Fruit fly (Drosophila melanogaster) whole organism, prepupa: ENCODE data around the gene hth.

Source experiments
- Blimp-1 ChIP-seq: fragments of 200-800 bp; sonication (Bioruptor generic); optimal IDR thresholded peaks from 3 replicates; lab custom pipeline; 2017; ENCODE audit warnings: missing biosample characterization, missing genetic modification characterization, mild to moderate bottlenecking, moderate library complexity, missing genetic modification reagents
- CG10631 ChIP-seq: fragments of 200-800 bp; sonication (Bioruptor generic); optimal IDR thresholded peaks from 2 replicates; lab custom pipeline; 2016; ENCODE audit warnings: missing biosample characterization, missing genetic modification characterization
- CG10669 ChIP-seq: fragments of 200-800 bp; sonication (Bioruptor generic); optimal IDR thresholded peaks from 3 replicates; lab custom pipeline; 2018; ENCODE audit warnings: missing biosample characterization, mild to moderate bottlenecking, missing genetic modification characterization, moderate library complexity
- CG11294 ChIP-seq: fragments of 200-800 bp; sonication (Bioruptor generic); IDR thresholded peaks from 2 replicates; pipeline ENCODE4 v1.3.6; 2022; ENCODE audit warnings: missing biosample characterization, missing genetic modification characterization
- CG11762 ChIP-seq: fragments of 200-800 bp; sonication (Bioruptor generic); optimal IDR thresholded peaks from 3 replicates; lab custom pipeline; 2016; ENCODE audit warnings: missing biosample characterization, missing genetic modification characterization; ENCODE audit not compliant: insufficient read depth
- CG11902 ChIP-seq: fragments of 200-800 bp; sonication (Bioruptor generic); optimal IDR thresholded peaks from 3 replicates; lab custom pipeline; 2016; ENCODE audit warnings: missing biosample characterization, missing genetic modification characterization
- CG15336 ChIP-seq: fragments of 200-800 bp; sonication (Bioruptor generic); IDR thresholded peaks from 2 replicates; pipeline ENCODE4 v1.3.6; 2022; ENCODE audit warnings: missing biosample characterization, missing genetic modification characterization
- CG1621 ChIP-seq: fragments of 200-800 bp; sonication (Bioruptor generic); optimal IDR thresholded peaks from 3 replicates; lab custom pipeline; 2018; ENCODE audit warnings: missing biosample characterization, mild to moderate bottlenecking, missing genetic modification characterization
- CG3032 ChIP-seq: fragments of 200-800 bp; optimal IDR thresholded peaks from 2 replicates; lab custom pipeline; 2019; ENCODE audit warnings: missing biosample characterization, mild to moderate bottlenecking, missing genetic modification characterization, moderate library complexity
- CG31627 ChIP-seq: fragments of 200-800 bp; sonication (Bioruptor generic); optimal IDR thresholded peaks from 3 replicates; lab custom pipeline; 2016; ENCODE audit warnings: missing biosample characterization, missing genetic modification characterization
- CG34406 ChIP-seq: fragments of 200-800 bp; sonication (Bioruptor generic); optimal IDR thresholded peaks from 3 replicates; lab custom pipeline; 2016; ENCODE audit warnings: missing biosample characterization, missing genetic modification characterization
- CG3919 ChIP-seq: fragments of 200-800 bp; sonication (Bioruptor generic); optimal IDR thresholded peaks from 3 replicates; lab custom pipeline; 2016; ENCODE audit warnings: missing biosample characterization, missing genetic modification characterization
- CG4318 ChIP-seq: fragments of 200-800 bp; sonication (Bioruptor generic); optimal IDR thresholded peaks from 3 replicates; lab custom pipeline; 2017; ENCODE audit warnings: missing biosample characterization, mild to moderate bottlenecking, missing genetic modification characterization
- CG6163 ChIP-seq: fragments of 200-800 bp; sonication (Bioruptor generic); IDR thresholded peaks from 3 replicates; pipeline ENCODE4 v1.3.6; 2022; ENCODE audit warnings: missing biosample characterization, missing genetic modification characterization
- CG6276 ChIP-seq: fragments of 200-800 bp; sonication (Bioruptor generic); optimal IDR thresholded peaks from 2 replicates; lab custom pipeline; 2017; ENCODE audit warnings: missing biosample characterization, mild to moderate bottlenecking, missing genetic modification characterization
- CG6792 ChIP-seq: fragments of 200-800 bp; sonication (Bioruptor generic); optimal IDR thresholded peaks from 3 replicates; lab custom pipeline; 2016; ENCODE audit warnings: missing biosample characterization, missing genetic modification characterization
- CG6854 ChIP-seq: fragments of 200-800 bp; sonication (Bioruptor generic); optimal IDR thresholded peaks from 2 replicates; lab custom pipeline; 2017; ENCODE audit warnings: missing biosample characterization, mild to moderate bottlenecking, missing genetic modification characterization
- CG7368 ChIP-seq: fragments of 200-800 bp; sonication (Bioruptor generic); optimal IDR thresholded peaks from 3 replicates; lab custom pipeline; 2016; ENCODE audit warnings: missing biosample characterization, missing genetic modification characterization
- CG8119 ChIP-seq: fragments of 200-800 bp; sonication (Bioruptor generic); IDR thresholded peaks from 3 replicates; pipeline ENCODE4 v1.3.6; 2022; ENCODE audit warnings: missing biosample characterization, missing genetic modification characterization
- CG8319 ChIP-seq: fragments of 200-800 bp; sonication (Bioruptor generic); optimal IDR thresholded peaks from 3 replicates; lab custom pipeline; 2016; ENCODE audit warnings: missing biosample characterization, missing genetic modification characterization
- CG8632 ChIP-seq: fragments of 200-800 bp; sonication (Bioruptor generic); optimal IDR thresholded peaks from 3 replicates; lab custom pipeline; 2016; ENCODE audit warnings: missing biosample characterization, missing genetic modification characterization
- CG9139 ChIP-seq: fragments of 200-800 bp; sonication (Bioruptor generic); optimal IDR thresholded peaks from 3 replicates; lab custom pipeline; 2017; ENCODE audit warnings: missing biosample characterization, mild to moderate bottlenecking, missing genetic modification characterization
- Eip93F ChIP-seq: fragments of 200-800 bp; sonication (Bioruptor generic); optimal IDR thresholded peaks from 2 replicates; lab custom pipeline; 2016; ENCODE audit warnings: missing biosample characterization, mild to moderate bottlenecking, missing genetic modification characterization
- Ets96B ChIP-seq: fragments of 200-800 bp; optimal IDR thresholded peaks from 2 replicates; lab custom pipeline; 2019; ENCODE audit warnings: missing biosample characterization, mild to moderate bottlenecking, missing genetic modification characterization, moderate library complexity
- Gug ChIP-seq: fragments of 200-800 bp; sonication (Bioruptor generic); IDR thresholded peaks from 2 replicates; pipeline ENCODE4 v1.3.6; 2022; ENCODE audit warnings: missing biosample characterization, missing genetic modification characterization
- Hr38 ChIP-seq: sonication (Bioruptor generic); optimal IDR thresholded peaks from 2 replicates; lab custom pipeline; 2016; ENCODE audit warnings: missing biosample characterization, missing genetic modification characterization
- Hr39 ChIP-seq: fragments of 200-800 bp; sonication (Bioruptor generic); optimal IDR thresholded peaks from 2 replicates; lab custom pipeline; 2016; ENCODE audit warnings: missing biosample characterization, missing genetic modification characterization
- Met ChIP-seq: fragments of 200-800 bp; sonication (Bioruptor generic); optimal IDR thresholded peaks from 3 replicates; lab custom pipeline; 2016; ENCODE audit warnings: missing biosample characterization, missing genetic modification characterization
- OdsH ChIP-seq: fragments of 200-800 bp; sonication (Bioruptor generic); optimal IDR thresholded peaks from 3 replicates; lab custom pipeline; 2016; ENCODE audit warnings: missing biosample characterization, missing genetic modification characterization
- Smox ChIP-seq: fragments of 200-800 bp; sonication (Bioruptor generic); optimal IDR thresholded peaks from 3 replicates; lab custom pipeline; 2016; ENCODE audit warnings: missing biosample characterization, missing genetic modification characterization
- Sox102F ChIP-seq: fragments of 200-800 bp; sonication (Bioruptor generic); optimal IDR thresholded peaks from 2 replicates; lab custom pipeline; 2016; ENCODE audit warnings: missing biosample characterization, mild to moderate bottlenecking, missing genetic modification characterization
- Sox14 ChIP-seq: fragments of 200-800 bp; sonication (Bioruptor generic); optimal IDR thresholded peaks from 3 replicates; lab custom pipeline; 2016; ENCODE audit warnings: missing biosample characterization, missing genetic modification characterization
- Sox15 ChIP-seq: fragments of 200-800 bp; sonication (Bioruptor generic); optimal IDR thresholded peaks from 3 replicates; lab custom pipeline; 2016; ENCODE audit warnings: missing biosample characterization, missing genetic modification characterization
- achi ChIP-seq: fragments of 200-800 bp; sonication (Bioruptor generic); optimal IDR thresholded peaks from 3 replicates; lab custom pipeline; 2016; ENCODE audit warnings: missing biosample characterization, missing genetic modification characterization
- acj6 ChIP-seq: fragments of 200-800 bp; sonication (Bioruptor generic); optimal IDR thresholded peaks from 3 replicates; lab custom pipeline; 2016; ENCODE audit warnings: missing biosample characterization, missing genetic modification characterization
- cyc ChIP-seq: fragments of 200-800 bp; sonication (Bioruptor generic); optimal IDR thresholded peaks from 3 replicates; lab custom pipeline; 2016; ENCODE audit warnings: missing biosample characterization, missing genetic modification characterization
- dac ChIP-seq: fragments of 200-800 bp; sonication (Bioruptor generic); optimal IDR thresholded peaks from 2 replicates; lab custom pipeline; 2017; ENCODE audit warnings: missing biosample characterization, mild to moderate bottlenecking, missing genetic modification characterization
- dsx ChIP-seq: fragments of 200-800 bp; optimal IDR thresholded peaks from 3 replicates; lab custom pipeline; 2019; ENCODE audit warnings: missing biosample characterization, mild to moderate bottlenecking, missing genetic modification characterization, moderate library complexity; ENCODE audit not compliant: poor library complexity, severe bottlenecking
- esn ChIP-seq: fragments of 200-800 bp; sonication (Bioruptor generic); optimal IDR thresholded peaks from 2 replicates; lab custom pipeline; 2016; ENCODE audit warnings: missing biosample characterization, mild to moderate bottlenecking, missing genetic modification characterization, moderate library complexity
- fd85E ChIP-seq: fragments of 200-800 bp; sonication (Bioruptor generic); optimal IDR thresholded peaks from 3 replicates; lab custom pipeline; 2016; ENCODE audit warnings: missing biosample characterization, missing genetic modification characterization
- fkh ChIP-seq: fragments of 200-800 bp; sonication (Bioruptor generic); optimal IDR thresholded peaks from 3 replicates; lab custom pipeline; 2017; ENCODE audit warnings: missing biosample characterization, mild to moderate bottlenecking, missing genetic modification characterization, moderate library complexity
- lz ChIP-seq: fragments of 200-800 bp; sonication (Bioruptor generic); optimal IDR thresholded peaks from 3 replicates; lab custom pipeline; 2016; ENCODE audit warnings: missing biosample characterization, missing genetic modification characterization
- net ChIP-seq: fragments of 200-800 bp; sonication (Bioruptor generic); optimal IDR thresholded peaks from 3 replicates; lab custom pipeline; 2016; ENCODE audit warnings: missing biosample characterization, missing genetic modification characterization
- pdm3 ChIP-seq: fragments of 200-800 bp; sonication (Bioruptor generic); optimal IDR thresholded peaks from 3 replicates; lab custom pipeline; 2016; ENCODE audit warnings: missing biosample characterization, missing genetic modification characterization
- salr ChIP-seq, 2 experiments: fragments of 200-800 bp; sonication (Bioruptor generic); optimal IDR thresholded peaks; 3 replicates each; lab custom pipeline; 2016 to 2018; ENCODE audit warnings: missing biosample characterization in 2 of 2, missing genetic modification characterization in 2 of 2, mild to moderate bottlenecking in 1 of 2
- spab ChIP-seq: fragments of 200-800 bp; sonication (Bioruptor generic); optimal IDR thresholded peaks from 2 replicates; lab custom pipeline; 2017; ENCODE audit warnings: missing biosample characterization, mild to moderate bottlenecking, missing genetic modification characterization, missing genetic modification reagents
- ss ChIP-seq, 2 experiments: fragments of 200-800 bp; sonication (Bioruptor generic); optimal IDR thresholded peaks; 2 replicates in 1 of 2; 3 replicates in 1 of 2; lab custom pipeline; 2017 to 2018; ENCODE audit warnings: mild to moderate bottlenecking in 2 of 2, missing biosample characterization in 2 of 2, missing genetic modification characterization in 2 of 2, moderate library complexity in 1 of 2
- topi ChIP-seq: fragments of 200-800 bp; sonication (Bioruptor generic); optimal IDR thresholded peaks from 3 replicates; lab custom pipeline; 2016; ENCODE audit warnings: missing biosample characterization, missing genetic modification characterization
- vri ChIP-seq: fragments of 200-800 bp; sonication (Bioruptor generic); optimal IDR thresholded peaks from 3 replicates; lab custom pipeline; 2016; ENCODE audit warnings: missing biosample characterization, mild to moderate bottlenecking, missing genetic modification characterization

Gene hth

DNA sequence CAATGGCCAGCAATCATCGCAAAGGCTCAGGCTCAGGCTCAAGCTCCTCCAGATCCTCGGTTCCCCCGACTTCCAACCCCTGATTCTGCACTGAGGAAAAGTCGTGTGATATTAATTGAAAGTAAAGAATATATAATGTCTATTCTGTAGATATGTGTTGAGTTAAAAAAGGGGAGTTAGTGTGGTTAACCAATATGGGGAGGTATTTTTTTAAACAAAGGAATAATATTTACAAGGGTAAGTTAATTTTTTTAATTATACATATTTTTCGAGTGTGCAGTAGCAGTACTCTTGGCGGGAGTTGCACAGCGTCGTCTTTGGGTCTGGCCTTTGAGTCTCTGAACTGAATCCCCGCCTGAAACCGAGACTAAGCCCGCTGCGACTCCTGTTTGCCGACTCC, 173.1 kb downstream of the hth start (continued):
- TF ChIP-seq acj6 = peak; percentile 20
- TF ChIP-seq net (GFP tag; lab: Kevin White, UChicago) = peak; percentile 24
- peak; percentile 21 for TF ChIP-seq Sox14 (GFP tag; lab: Kevin White, UChicago)
- peak; percentile 38 for TF ChIP-seq vri (GFP tag; lab: Kevin White, UChicago)
- no peak for TF ChIP-seq CG4318 (GFP tag; lab: Kevin White, UChicago)
- no peak for TF ChIP-seq Sox15 (GFP tag; lab: Kevin White, UChicago)
- no peak for TF ChIP-seq fd85E
- TF ChIP-seq spab (GFP tag; lab: Kevin White, UChicago) = peak; percentile 52
- no peak for TF ChIP-seq fkh (GFP tag; lab: Kevin White, UChicago)
- TF ChIP-seq Eip93F (GFP tag; lab: Kevin White, UChicago) = no peak
- TF ChIP-seq lz (GFP tag; lab: Kevin White, UChicago) = peak; percentile 48
- peak; percentile 17 for TF ChIP-seq CG8632 (GFP tag; lab: Kevin White, UChicago)
- TF ChIP-seq Sox102F (GFP tag; lab: Kevin White, UChicago) = peak; percentile 43
- peak; percentile 25 for TF ChIP-seq pdm3 (GFP tag; lab: Kevin White, UChicago)
- TF ChIP-seq CG8119 (GFP tag; lab: Robert Waterston, UW) = no peak
- no peak for TF ChIP-seq Blimp-1 (GFP tag; lab: Kevin White, UChicago)

- TF ChIP-seq net (GFP tag; lab: Kevin White, UChicago) = no peak
- TF ChIP-seq CG3919 (GFP tag; lab: Kevin White, UChicago) = peak; percentile 19
- peak; percentile 32 for TF ChIP-seq CG10631 (GFP tag; lab: Kevin White, UChicago)
- no peak for TF ChIP-seq CG6792 (GFP tag; lab: Kevin White, UChicago)
- no peak for TF ChIP-seq CG11294 (GFP tag; lab: Robert Waterston, UW)
- no peak for TF ChIP-seq CG11902 (GFP tag; lab: Kevin White, UChicago)
- no peak for TF ChIP-seq Gug (GFP tag; lab: Robert Waterston, UW)
- peak; percentile 15 for TF ChIP-seq achi
- peak; percentile 22 for TF ChIP-seq dsx (GFP tag; lab: Kevin White, UChicago)
- peak; percentile 14 for TF ChIP-seq CG1621
- peak; percentile 22 for TF ChIP-seq topi
- no peak for TF ChIP-seq CG6854 (GFP tag; lab: Kevin White, UChicago)
- no peak for TF ChIP-seq CG6163 (GFP tag; lab: Robert Waterston, UW)
- no peak for TF ChIP-seq fkh (GFP tag; lab: Kevin White, UChicago)
- TF ChIP-seq salr (GFP tag; optimal IDR thresholded peaks at IDR 0.05; lab: Kevin White, UChicago) = no peak
- TF ChIP-seq CG9139 (GFP tag; lab: Kevin White, UChicago) = no peak
- TF ChIP-seq dac (GFP tag; lab: Kevin White, UChicago) = no peak
- TF ChIP-seq CG15336 = no peak
- peak; percentile 15 for TF ChIP-seq Smox
- TF ChIP-seq cyc (GFP tag; lab: Kevin White, UChicago) = peak; percentile 3
- TF ChIP-seq CG8119 (GFP tag; lab: Robert Waterston, UW) = no peak
- peak; percentile 39 for TF ChIP-seq Met (GFP tag; lab: Kevin White, UChicago)
- TF ChIP-seq CG34406 = no peak
- TF ChIP-seq ss (GFP tag; optimal IDR thresholded peaks at IDR 0.05; lab: Kevin White, UChicago) = peak; percentile 2 to 56
- no peak for TF ChIP-seq Hr39 (GFP tag; lab: Kevin White, UChicago)
- no peak for TF ChIP-seq fd85E
- no peak for TF ChIP-seq CG31627 (GFP tag; lab: Kevin White, UChicago)
- TF ChIP-seq Ets96B (tag; lab: Kevin White, UChicago) = peak; percentile 59
- TF ChIP-seq CG11762 (GFP tag; lab: Kevin White, UChicago) = no peak
- peak; percentile 46 for TF ChIP-seq CG3032
- TF ChIP-seq Sox102F (GFP tag; lab: Kevin White, UChicago) = no peak
- TF ChIP-seq OdsH = no peak
- no peak for TF ChIP-seq CG7368
- no peak for TF ChIP-seq CG4318 (GFP tag; lab: Kevin White, UChicago)
- no peak for TF ChIP-seq CG8632 (GFP tag; lab: Kevin White, UChicago)
- peak; percentile 6 for TF ChIP-seq acj6
- no peak for TF ChIP-seq CG6276 (GFP tag; lab: Kevin White, UChicago)
- TF ChIP-seq CG10669 (GFP tag; lab: Kevin White, UChicago) = peak; percentile 23
- TF ChIP-seq Hr38 (GFP tag; lab: Kevin White, UChicago) = no peak
- no peak for TF ChIP-seq CG8319 (GFP tag; lab: Kevin White, UChicago)
- TF ChIP-seq esn (GFP tag; lab: Kevin White, UChicago) = peak; percentile 30
Measured at dm6 chr3R:10463548-10463947, 175.8 kb downstream of the hth start.
